Worm (Caenorhabditis elegans) whole organism, L1 larva: ENCODE measurements around the gene nhr-71.
A peak's percentile ranks its signal among the peaks of the same experiment; 100 is the strongest.

Experiments
- C04F5.9 ChIP-seq: sonication (generic microtip); optimal IDR thresholded peaks from 2 replicates; lab custom pipeline; 2016; ENCODE audit warnings: missing genetic modification characterization, missing compliant biosample characterization
- C16A3.4 ChIP-seq: fragments of 150-350 bp; optimal IDR thresholded peaks from 2 replicates; lab custom pipeline; 2014; ENCODE audit warnings: missing biosample characterization, missing genetic modification characterization
- F16B12.6 ChIP-seq: fragments of 150-350 bp; optimal IDR thresholded peaks from 2 replicates; lab custom pipeline; 2014; ENCODE audit warnings: missing biosample characterization, missing genetic modification characterization
- aha-1 ChIP-seq: fragments of 150-350 bp; optimal IDR thresholded peaks from 2 replicates; lab custom pipeline; 2014; ENCODE audit warnings: missing biosample characterization, missing genetic modification characterization
- alr-1 ChIP-seq: fragments of 200-800 bp; sonication (Bioruptor generic); optimal IDR thresholded peaks from 2 replicates; lab custom pipeline; 2018; ENCODE audit warnings: borderline replicate concordance, mild to moderate bottlenecking, missing genetic modification characterization, missing compliant biosample characterization
- aly-2 ChIP-seq: fragments of 150-350 bp; optimal IDR thresholded peaks from 2 replicates; lab custom pipeline; 2014; ENCODE audit warnings: missing biosample characterization, missing genetic modification characterization
- ama-1 ChIP-seq: fragments of 150-350 bp; optimal IDR thresholded peaks from 2 replicates; lab custom pipeline; 2014
- ceh-63 ChIP-seq: fragments of 200-800 bp; sonication (Bioruptor generic); optimal IDR thresholded peaks from 2 replicates; lab custom pipeline; 2018; ENCODE audit warnings: mild to moderate bottlenecking, missing genetic modification characterization, missing compliant biosample characterization
- ces-1 ChIP-seq: fragments of 150-350 bp; optimal IDR thresholded peaks from 2 replicates; lab custom pipeline; 2014; ENCODE audit warnings: missing biosample characterization, missing genetic modification reagents, missing genetic modification characterization
- dpl-1 ChIP-seq, 3 experiments: fragments of 150-350 bp in 2 of 3; sonication (generic microtip) in 1 of 3; optimal IDR thresholded peaks; 2 replicates each; lab custom pipeline; 2014 to 2017; ENCODE audit warnings: missing biosample characterization in 3 of 3, missing genetic modification characterization in 3 of 3, missing genetic modification reagents in 3 of 3
- dsc-1 ChIP-seq: sonication (generic microtip); optimal IDR thresholded peaks from 2 replicates; lab custom pipeline; 2016; ENCODE audit warnings: mild to moderate bottlenecking, missing genetic modification characterization, missing compliant biosample characterization
- efl-1 ChIP-seq, 4 experiments: fragments of 150-350 bp; optimal IDR thresholded peaks in 3 of 4; peaks in 1 of 4; 1 replicate in 1 of 4; 2 replicates in 3 of 4; lab custom pipeline; 2014; ENCODE audit warnings: missing biosample characterization in 2 of 4, missing genetic modification characterization in 2 of 4, missing genetic modification reagents in 2 of 4
- efl-3 ChIP-seq: fragments of 200-800 bp; sonication (Bioruptor generic); optimal IDR thresholded peaks from 2 replicates; lab custom pipeline; 2018; ENCODE audit warnings: mild to moderate bottlenecking, missing genetic modification characterization, missing compliant biosample characterization
- egl-27 ChIP-seq, 2 experiments: fragments of 150-350 bp in 1 of 2; sonication (generic microtip); optimal IDR thresholded peaks; 3 replicates each; lab custom pipeline; 2017 to 2018; ENCODE audit warnings: missing biosample characterization in 2 of 2, missing genetic modification characterization in 2 of 2, missing genetic modification reagents in 2 of 2
- elt-3 ChIP-seq, 6 experiments: fragments of 150-350 bp in 1 of 6; sonication (generic microtip); optimal IDR thresholded peaks; 2 replicates each; lab custom pipeline; 2017 to 2018; ENCODE audit warnings: missing biosample characterization in 6 of 6, missing genetic modification characterization in 6 of 6, inconsistent platforms in 1 of 6
- fos-1 ChIP-seq: fragments of 150-350 bp; optimal IDR thresholded peaks from 2 replicates; lab custom pipeline; 2014; ENCODE audit warnings: missing biosample characterization, missing genetic modification characterization
- grh-1 ChIP-seq: fragments of 200-800 bp; sonication (Bioruptor generic); IDR thresholded peaks from 2 replicates; pipeline ENCODE4 v1.3.6; 2022; ENCODE audit warnings: missing genetic modification reagents, missing genetic modification characterization, missing compliant biosample characterization
- hlh-17 ChIP-seq: fragments of 200-800 bp; sonication (Bioruptor generic); optimal IDR thresholded peaks from 2 replicates; lab custom pipeline; 2018; ENCODE audit warnings: missing genetic modification characterization, mild to moderate bottlenecking, missing compliant biosample characterization, moderate library complexity, borderline replicate concordance
- hlh-4 ChIP-seq: sonication (generic microtip); optimal IDR thresholded peaks from 2 replicates; lab custom pipeline; 2016; ENCODE audit warnings: mild to moderate bottlenecking, missing genetic modification characterization, missing compliant biosample characterization
- hpl-2 ChIP-seq: fragments of 150-350 bp; optimal IDR thresholded peaks from 2 replicates; lab custom pipeline; 2014; ENCODE audit warnings: missing biosample characterization, missing genetic modification reagents, missing genetic modification characterization
- isw-1 ChIP-seq: fragments of 200-800 bp; sonication (Bioruptor generic); IDR thresholded peaks from 2 replicates; pipeline ENCODE4 v1.3.6; 2022; ENCODE audit warnings: missing genetic modification characterization, missing compliant biosample characterization
- jun-1 ChIP-seq: fragments of 150-350 bp; optimal IDR thresholded peaks from 2 replicates; lab custom pipeline; 2014; ENCODE audit warnings: missing biosample characterization, missing genetic modification reagents, missing genetic modification characterization
- lin-14 ChIP-seq: fragments of 200-800 bp; sonication (Bioruptor generic); optimal IDR thresholded peaks from 2 replicates; lab custom pipeline; 2018; ENCODE audit warnings: mild to moderate bottlenecking, missing genetic modification characterization, moderate library complexity, missing compliant biosample characterization
- lin-15B ChIP-seq: fragments of 150-350 bp; sonication (generic microtip); optimal IDR thresholded peaks from 3 replicates; lab custom pipeline; 2014; ENCODE audit warnings: missing biosample characterization, missing genetic modification characterization
- lin-39 ChIP-seq: fragments of 150-350 bp; optimal IDR thresholded peaks from 2 replicates; lab custom pipeline; 2014; ENCODE audit warnings: missing biosample characterization, missing genetic modification reagents, missing genetic modification characterization
- lir-3 ChIP-seq: sonication (generic microtip); optimal IDR thresholded peaks from 2 replicates; lab custom pipeline; 2016; ENCODE audit warnings: mild to moderate bottlenecking, missing genetic modification characterization, moderate library complexity, missing compliant biosample characterization; ENCODE audit not compliant: poor library complexity
- lsy-2 ChIP-seq, 2 experiments: fragments of 150-350 bp; optimal IDR thresholded peaks; 2 replicates each; lab custom pipeline; 2014; ENCODE audit warnings: missing biosample characterization in 2 of 2, missing genetic modification characterization in 2 of 2
- mab-9 ChIP-seq: fragments of 200-800 bp; sonication (Bioruptor generic); IDR thresholded peaks from 2 replicates; pipeline ENCODE4 v1.3.6; 2022; ENCODE audit warnings: missing genetic modification reagents, missing genetic modification characterization, missing compliant biosample characterization
- mef-2 ChIP-seq: fragments of 150-350 bp; optimal IDR thresholded peaks from 2 replicates; lab custom pipeline; 2014; ENCODE audit warnings: missing biosample characterization, missing genetic modification characterization
- mep-1 ChIP-seq: fragments of 150-350 bp; optimal IDR thresholded peaks from 2 replicates; lab custom pipeline; 2014; ENCODE audit warnings: missing biosample characterization, missing genetic modification characterization
- nhr-11 ChIP-seq: fragments of 150-350 bp; optimal IDR thresholded peaks from 2 replicates; lab custom pipeline; 2014; ENCODE audit warnings: missing biosample characterization, missing genetic modification characterization
- nhr-12 ChIP-seq: sonication (generic microtip); optimal IDR thresholded peaks from 2 replicates; lab custom pipeline; 2017; ENCODE audit warnings: missing biosample characterization, missing genetic modification characterization
- nhr-20 ChIP-seq: sonication (generic microtip); optimal IDR thresholded peaks from 2 replicates; lab custom pipeline; 2016; ENCODE audit warnings: mild to moderate bottlenecking, missing genetic modification characterization, missing compliant biosample characterization
- nhr-237 ChIP-seq: fragments of 150-350 bp; optimal IDR thresholded peaks from 2 replicates; lab custom pipeline; 2014; ENCODE audit warnings: missing biosample characterization, missing genetic modification characterization
- nhr-47 ChIP-seq: sonication (generic microtip); optimal IDR thresholded peaks from 2 replicates; lab custom pipeline; 2016; ENCODE audit warnings: mild to moderate bottlenecking, missing genetic modification characterization, moderate library complexity, missing compliant biosample characterization
- nhr-71 ChIP-seq: sonication (generic microtip); optimal IDR thresholded peaks from 2 replicates; lab custom pipeline; 2016; ENCODE audit warnings: mild to moderate bottlenecking, missing genetic modification characterization, moderate library complexity, missing compliant biosample characterization
- nhr-77 ChIP-seq: fragments of 150-350 bp; optimal IDR thresholded peaks from 2 replicates; lab custom pipeline; 2014; ENCODE audit warnings: missing biosample characterization, missing genetic modification characterization
- pax-3 ChIP-seq: fragments of 200-800 bp; sonication (Bioruptor generic); optimal IDR thresholded peaks from 2 replicates; lab custom pipeline; 2018; ENCODE audit warnings: mild to moderate bottlenecking, missing genetic modification characterization, moderate library complexity, missing compliant biosample characterization
- pqm-1 ChIP-seq: sonication (generic microtip); optimal IDR thresholded peaks from 3 replicates; lab custom pipeline; 2017; ENCODE audit warnings: missing biosample characterization, missing genetic modification characterization
- rnt-1 ChIP-seq: sonication (generic microtip); optimal IDR thresholded peaks from 2 replicates; lab custom pipeline; 2016; ENCODE audit warnings: mild to moderate bottlenecking, missing genetic modification characterization, moderate library complexity, missing compliant biosample characterization
- skn-1 ChIP-seq: fragments of 150-350 bp; optimal IDR thresholded peaks from 2 replicates; lab custom pipeline; 2014; ENCODE audit warnings: missing biosample characterization, missing genetic modification characterization
- snpc-4 ChIP-seq: fragments of 150-350 bp; optimal IDR thresholded peaks from 2 replicates; lab custom pipeline; 2014; ENCODE audit warnings: missing biosample characterization, missing genetic modification characterization
- sox-4 ChIP-seq: sonication (generic microtip); optimal IDR thresholded peaks from 2 replicates; lab custom pipeline; 2016; ENCODE audit warnings: missing genetic modification characterization, missing compliant biosample characterization
- sptf-1 ChIP-seq: fragments of 150-350 bp; optimal IDR thresholded peaks from 2 replicates; lab custom pipeline; 2014; ENCODE audit warnings: missing biosample characterization, missing genetic modification characterization
- tbx-2 ChIP-seq: sonication (generic microtip); optimal IDR thresholded peaks from 2 replicates; lab custom pipeline; 2016; ENCODE audit warnings: missing genetic modification characterization, missing compliant biosample characterization
- tlp-1 ChIP-seq: fragments of 150-350 bp; optimal IDR thresholded peaks from 2 replicates; lab custom pipeline; 2014; ENCODE audit warnings: missing biosample characterization, missing genetic modification characterization
- unc-62 ChIP-seq: fragments of 150-350 bp; optimal IDR thresholded peaks from 2 replicates; lab custom pipeline; 2014; ENCODE audit warnings: missing biosample characterization, missing genetic modification reagents, missing genetic modification characterization
- unc-98 ChIP-seq: fragments of 200-800 bp; sonication (Bioruptor generic); IDR thresholded peaks from 2 replicates; pipeline ENCODE4 v1.3.6; 2022; ENCODE audit warnings: missing genetic modification characterization, missing compliant biosample characterization
- vab-15 ChIP-seq: sonication (generic microtip); optimal IDR thresholded peaks from 2 replicates; lab custom pipeline; 2017; ENCODE audit warnings: missing genotype, mild to moderate bottlenecking, missing genetic modification characterization, missing compliant biosample characterization
- zag-1 ChIP-seq: fragments of 150-350 bp; optimal IDR thresholded peaks from 2 replicates; lab custom pipeline; 2014; ENCODE audit warnings: missing biosample characterization, missing genetic modification characterization
- ztf-11 ChIP-seq, 2 experiments: sonication (generic microtip); optimal IDR thresholded peaks; 2 replicates each; lab custom pipeline; 2016 to 2017; ENCODE audit warnings: missing genetic modification characterization in 2 of 2, missing biosample characterization in 1 of 2, missing compliant biosample characterization in 1 of 2

The nhr-71 gene

DNA sequence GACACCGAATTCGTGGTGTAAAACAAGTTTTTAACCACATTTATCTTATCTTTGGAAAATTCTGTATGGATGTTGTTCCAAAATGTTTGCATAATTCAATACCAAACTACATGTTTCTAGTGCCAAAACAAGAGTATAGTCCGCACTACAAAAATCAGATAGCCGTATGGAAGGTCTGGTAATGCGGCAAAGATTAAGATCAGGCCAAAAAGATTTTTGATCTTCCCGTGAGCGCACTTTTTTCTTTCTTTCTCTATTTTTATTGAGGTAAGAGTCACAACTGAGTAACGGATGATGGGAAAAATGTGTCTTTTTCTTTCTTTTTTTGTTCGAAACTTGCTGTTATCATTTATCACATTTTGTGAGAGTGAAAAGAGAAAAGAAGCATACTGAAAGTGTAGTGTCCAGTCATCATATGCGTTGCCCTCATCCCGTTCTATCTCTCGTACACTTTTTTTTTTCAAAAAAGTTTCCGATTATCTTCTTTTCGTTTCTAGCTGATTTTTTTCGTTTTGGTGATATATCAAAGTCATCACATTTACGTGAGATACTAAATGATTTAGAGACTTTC lies 2.5 kb upstream of the nhr-71 start (continued):
- peak in 2 of 6 experiments; percentile 34 to 69 for TF ChIP-seq elt-3 (tag; optimal IDR thresholded peaks at IDR 0.05; lab: Kevin White, UChicago)
- TF ChIP-seq nhr-77 (tag; lab: Kevin White, UChicago) = no peak
- TF ChIP-seq dsc-1 = no peak
- TF ChIP-seq lin-14 = peak; percentile 87
- no peak for TF ChIP-seq mef-2 (tag; lab: Kevin White, UChicago)
- TF ChIP-seq snpc-4 (tag; lab: Kevin White, UChicago) = no peak
- no peak for TF ChIP-seq jun-1
- TF ChIP-seq nhr-20 (tag; lab: Kevin White, UChicago) = peak; percentile 95
- no peak for TF ChIP-seq nhr-11 (tag; lab: Kevin White, UChicago)
- TF ChIP-seq skn-1 (tag; lab: Kevin White, UChicago) = peak; percentile 6
- no peak for TF ChIP-seq pqm-1
- peak; percentile 16 to 63 for TF ChIP-seq lsy-2 (tag; optimal IDR thresholded peaks at IDR 0.05; lab: Kevin White, UChicago)
- no peak for TF ChIP-seq dpl-1 (GFP tag; optimal IDR thresholded peaks at IDR 0.05; lab: Kevin White, UChicago)
- peak; percentile 39 for TF ChIP-seq mep-1 (tag; lab: Kevin White, UChicago)
- TF ChIP-seq zag-1 (tag; lab: Kevin White, UChicago) = no peak
- no peak for TF ChIP-seq lin-39 (tag; lab: Kevin White, UChicago)
- no peak for TF ChIP-seq vab-15 (tag; lab: Kevin White, UChicago)
- no peak for TF ChIP-seq sptf-1 (tag; lab: Kevin White, UChicago)
- TF ChIP-seq mab-9 (GFP tag; lab: Robert Waterston, UW) = no peak
- no peak for TF ChIP-seq tlp-1 (tag; lab: Kevin White, UChicago)
- no peak for TF ChIP-seq grh-1 (GFP tag; lab: Robert Waterston, UW)
- no peak for TF ChIP-seq ceh-63 (GFP tag; lab: Kevin White, UChicago)
- no peak for TF ChIP-seq efl-1 (optimal IDR thresholded peaks at IDR 0.05; lab: Kevin White, UChicago)
- TF ChIP-seq efl-1 (GFP tag; optimal IDR thresholded peaks at IDR 0.05 in 1 of 2; lab: Kevin White, UChicago) = no peak
- no peak for TF ChIP-seq isw-1 (GFP tag; lab: Robert Waterston, UW)
- TF ChIP-seq egl-27 (tag; optimal IDR thresholded peaks at IDR 0.05; lab: Kevin White, UChicago) = no peak
- TF ChIP-seq nhr-47 (tag; lab: Kevin White, UChicago) = peak; percentile 15
- TF ChIP-seq unc-98 (GFP tag; lab: Robert Waterston, UW) = no peak
- no peak for TF ChIP-seq C04F5.9 (tag; lab: Kevin White, UChicago)
- no peak for TF ChIP-seq alr-1 (tag; lab: Kevin White, UChicago)
- no peak for TF ChIP-seq aly-2 (tag; lab: Kevin White, UChicago)
- no peak for TF ChIP-seq F16B12.6
- TF ChIP-seq ztf-11 (tag; optimal IDR thresholded peaks at IDR 0.05; lab: Kevin White, UChicago) = no peak
- TF ChIP-seq lir-3 (tag; lab: Kevin White, UChicago) = no peak

DNA sequence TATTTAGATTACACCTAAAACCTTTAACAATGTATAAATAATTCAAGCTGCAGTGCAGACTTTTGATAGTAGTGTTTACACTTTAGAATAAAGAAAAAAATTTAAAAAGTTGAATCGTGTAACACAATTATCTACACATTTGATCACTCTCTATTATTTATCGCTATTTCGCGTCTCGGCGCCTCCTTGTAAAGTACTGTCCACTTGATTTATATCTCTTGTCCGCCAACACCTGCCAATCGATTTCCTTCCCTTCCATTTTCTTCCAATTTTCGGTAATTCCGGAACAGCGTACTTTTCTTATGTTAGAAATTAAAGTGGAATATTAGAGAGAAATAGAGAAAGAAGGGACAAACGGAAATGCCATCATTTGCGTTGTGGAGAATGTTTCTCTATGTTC lies 1.6 kb upstream of the nhr-71 start:
- no peak for TF ChIP-seq efl-3
- TF ChIP-seq unc-62 = no peak
- no peak for TF ChIP-seq mef-2 (tag; lab: Kevin White, UChicago)
- TF ChIP-seq nhr-47 (tag; lab: Kevin White, UChicago) = no peak
- TF ChIP-seq fos-1 = no peak
- TF ChIP-seq nhr-237 (tag; lab: Kevin White, UChicago) = no peak
- TF ChIP-seq sptf-1 (tag; lab: Kevin White, UChicago) = no peak
- no peak for TF ChIP-seq tbx-2 (tag; lab: Kevin White, UChicago)
- no peak for TF ChIP-seq ces-1 (GFP tag; lab: Kevin White, UChicago)
- no peak for TF ChIP-seq lin-15B
- no peak for TF ChIP-seq mab-9 (GFP tag; lab: Robert Waterston, UW)
- TF ChIP-seq grh-1 (GFP tag; lab: Robert Waterston, UW) = no peak
- TF ChIP-seq hpl-2 = no peak
- TF ChIP-seq snpc-4 (tag; lab: Kevin White, UChicago) = no peak
- TF ChIP-seq nhr-71 (tag; lab: Kevin White, UChicago) = peak; percentile 72
- peak; percentile 9 for TF ChIP-seq mep-1 (tag; lab: Kevin White, UChicago)
- no peak for TF ChIP-seq rnt-1 (tag; lab: Kevin White, UChicago)
- TF ChIP-seq C16A3.4 (tag; lab: Kevin White, UChicago) = no peak
- TF ChIP-seq hlh-4 (tag; lab: Kevin White, UChicago) = no peak
- no peak for TF ChIP-seq ama-1 (lab: Kevin White, UChicago)
- TF ChIP-seq pax-3 = no peak
- TF ChIP-seq hlh-17 = no peak
- TF ChIP-seq unc-98 (GFP tag; lab: Robert Waterston, UW) = no peak
- TF ChIP-seq aha-1 (tag; lab: Kevin White, UChicago) = no peak
- TF ChIP-seq nhr-12 (tag; lab: Kevin White, UChicago) = no peak
- TF ChIP-seq aly-2 (tag; lab: Kevin White, UChicago) = no peak
- no peak for TF ChIP-seq sox-4 (tag; lab: Kevin White, UChicago)
